Worm (Caenorhabditis elegans): ENCODE results near the gene got-2.2.
A peak's percentile ranks its signal among the peaks of the same experiment; 100 is the strongest.

got-2.2 gene

ce11 chrX:6205325-6205724, 35.5 kb upstream of the got-2.2 start:
- TF ChIP-seq fkh-10 (GFP tag; optimal IDR thresholded peaks at IDR 0.05) (no peak), lin-15B (tag; optimal IDR thresholded peaks at IDR 0.05) (no peak), elt-2 (tag; optimal IDR thresholded peaks at IDR 0.05) (no peak), nhr-76 (tag; optimal IDR thresholded peaks at IDR 0.05) (no peak), pqm-1 (tag; optimal IDR thresholded peaks at IDR 0.05) (no peak), skn-1 (tag; optimal IDR thresholded peaks at IDR 0.05) (no peak), nhr-12 (tag; optimal IDR thresholded peaks at IDR 0.05) (no peak), unc-62 (GFP tag; optimal IDR thresholded peaks at IDR 0.05) (no peak), unc-39 (tag; optimal IDR thresholded peaks at IDR 0.05) (no peak)

ce11 chrX:6206305-6206704, 34.5 kb upstream of the got-2.2 start, which contains the start of gene mtp-18:
Gene mtp-18, minus strand, starts transcription at chrX:6206405.
- no peak for TF ChIP-seq daf-12 (tag; optimal IDR thresholded peaks at IDR 0.05)
- no peak for TF ChIP-seq ceh-82 (tag; optimal IDR thresholded peaks at IDR 0.05)
- TF ChIP-seq elt-3 (tag; optimal IDR thresholded peaks at IDR 0.05) = no peak

DNA sequence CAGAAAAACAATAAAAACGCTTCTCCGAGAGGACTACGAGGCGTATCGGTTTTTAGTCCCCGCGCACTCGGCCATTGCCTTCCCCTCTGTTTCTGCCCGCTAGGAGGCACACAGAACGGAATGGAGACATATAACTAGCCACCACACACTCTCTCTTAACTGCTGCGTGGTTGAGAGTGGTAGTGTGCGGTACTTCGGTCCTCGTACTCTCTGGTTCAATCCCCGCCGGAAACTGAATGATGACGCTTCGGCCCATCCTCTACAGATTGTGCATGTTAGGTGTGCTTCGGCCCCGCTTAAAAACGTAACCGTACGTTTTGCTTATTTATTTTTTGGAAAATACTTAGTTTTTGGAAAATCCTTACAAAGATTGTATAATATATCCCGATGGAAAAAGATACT, 33.1 kb upstream of the got-2.2 start, which contains the start of gene T13C5.6:
TSS of gene T13C5.6 (minus strand) at position 1 of the 402 bp plus-strand sequence.
- TF ChIP-seq pha-4 (tag; optimal IDR thresholded peaks at IDR 0.05) (peak; percentile 87), snpc-4 (tag; optimal IDR thresholded peaks at IDR 0.05) (peak; percentile 68), lin-15B (tag; optimal IDR thresholded peaks at IDR 0.05) (peak; percentile 60), lsy-12 (tag; optimal IDR thresholded peaks at IDR 0.05) (peak; percentile 93), elt-1 (tag; optimal IDR thresholded peaks at IDR 0.05) (no peak), tbx-2 (tag; optimal IDR thresholded peaks at IDR 0.05) (peak; percentile 85), lin-39 (tag; optimal IDR thresholded peaks at IDR 0.05) (peak; percentile 94), egl-5 (tag; optimal IDR thresholded peaks at IDR 0.05) (peak; percentile 95), elt-3 (tag; optimal IDR thresholded peaks at IDR 0.05) (peak in 2 of 3 experiments; percentile 18 to 88), unc-62 (GFP tag; optimal IDR thresholded peaks at IDR 0.05) (peak; percentile 34), ama-1 (optimal IDR thresholded peaks at IDR 0.05) (no peak), nhr-23 (tag; optimal IDR thresholded peaks at IDR 0.05) (peak; percentile 73), ztf-11 (tag; optimal IDR thresholded peaks at IDR 0.05) (no peak), ceh-28 (tag; optimal IDR thresholded peaks at IDR 0.05) (peak; percentile 70), skn-1 (tag; optimal IDR thresholded peaks at IDR 0.05) (peak; percentile 91), ztf-4 (tag; optimal IDR thresholded peaks at IDR 0.05) (peak; percentile 81), eor-1 (tag; optimal IDR thresholded peaks at IDR 0.05) (no peak), hmg-11 (tag; optimal IDR thresholded peaks at IDR 0.05) (peak; percentile 99), jun-1 (tag; optimal IDR thresholded peaks at IDR 0.05) (peak; percentile 81), nhr-12 (tag; optimal IDR thresholded peaks at IDR 0.05) (no peak), nhr-43 (tag; optimal IDR thresholded peaks at IDR 0.05; ENCODE audit: poor library complexity, severe bottlenecking) (peak; percentile 95), nfya-1 (tag; optimal IDR thresholded peaks at IDR 0.05; ENCODE audit: insufficient read depth) (peak; percentile 89), fkh-2 (tag; optimal IDR thresholded peaks at IDR 0.05) (peak; percentile 28), sea-2 (GFP tag; optimal IDR thresholded peaks at IDR 0.05) (peak; percentile 35), zag-1 (tag; optimal IDR thresholded peaks at IDR 0.05) (peak; percentile 3), fkh-10 (GFP tag; optimal IDR thresholded peaks at IDR 0.05) (peak; percentile 20), elt-2 (tag; optimal IDR thresholded peaks at IDR 0.05) (peak; percentile 74), R02D3.7 (tag; optimal IDR thresholded peaks at IDR 0.05) (peak; percentile 40), nhr-67 (tag; optimal IDR thresholded peaks at IDR 0.05) (no peak), daf-12 (tag; optimal IDR thresholded peaks at IDR 0.05) (no peak), ceh-9 (tag; optimal IDR thresholded peaks at IDR 0.05) (no peak), nhr-76 (tag; optimal IDR thresholded peaks at IDR 0.05) (peak; percentile 39), mml-1 (tag; optimal IDR thresholded peaks at IDR 0.05) (no peak), fos-1 (tag; optimal IDR thresholded peaks at IDR 0.05) (peak; percentile 52), nhr-77 (tag; optimal IDR thresholded peaks at IDR 0.05) (peak; percentile 24), ceh-16 (tag; optimal IDR thresholded peaks at IDR 0.05) (peak; percentile 69), ZK546.5 (tag; optimal IDR thresholded peaks at IDR 0.05) (no peak), mdl-1 (tag; optimal IDR thresholded peaks at IDR 0.05) (no peak), egl-27 (tag; optimal IDR thresholded peaks at IDR 0.05) (peak; percentile 70), nhr-25 (tag; optimal IDR thresholded peaks at IDR 0.05) (peak; percentile 88), nhr-237 (tag; optimal IDR thresholded peaks at IDR 0.05) (no peak), nhr-28 (tag; optimal IDR thresholded peaks at IDR 0.05) (no peak), aly-2 (tag; optimal IDR thresholded peaks at IDR 0.05) (peak; percentile 48), unc-39 (tag; optimal IDR thresholded peaks at IDR 0.05) (peak; percentile 6), nhr-11 (tag; optimal IDR thresholded peaks at IDR 0.05) (peak; percentile 11), ceh-82 (tag; optimal IDR thresholded peaks at IDR 0.05) (peak; percentile 64), pqm-1 (tag; optimal IDR thresholded peaks at IDR 0.05) (peak; percentile 39)

Data from whole organism, L3 larva.